Worm (Caenorhabditis elegans): ENCODE results near the gene C05C12.1.

Gene C05C12.1

ce11 chrIV:11285239-11285638, 31.4 kb downstream of the C05C12.1 start:
- TF ChIP-seq cebp-1 (GFP tag; IDR thresholded peaks at IDR 0.05): peak; percentile 51; the same call in 1 of the 2 replicates
- TF ChIP-seq cebp-1 (tag; optimal IDR thresholded peaks at IDR 0.05): peak; percentile 69
- no peak for TF ChIP-seq atf-7 (tag; optimal IDR thresholded peaks at IDR 0.05)
- no peak for TF ChIP-seq pbrm-1 (GFP tag; IDR thresholded peaks at IDR 0.05)

- TF ChIP-seq mcd-1 (GFP tag; IDR thresholded peaks at IDR 0.05) (no peak), ama-1 (optimal IDR thresholded peaks at IDR 0.05) (no peak), ama-1 (GFP tag; optimal IDR thresholded peaks at IDR 0.05) (no peak), hsf-1 (GFP tag; IDR thresholded peaks at IDR 0.05) (no peak)
Observed at ce11 chrIV:11286112-11286511, 32.3 kb downstream of the C05C12.1 start.

- no peak for TF ChIP-seq F39B2.1 (GFP tag; IDR thresholded peaks at IDR 0.05)
- TF ChIP-seq F57A8.1 (GFP tag; optimal IDR thresholded peaks at IDR 0.05): no peak
- TF ChIP-seq ceh-40 (GFP tag; IDR thresholded peaks at IDR 0.05): no peak
- TF ChIP-seq Y53G8AR.9 (GFP tag; conservative IDR thresholded peaks at IDR 0.05): no peak
- no peak for TF ChIP-seq chd-7 (tag; optimal IDR thresholded peaks at IDR 0.05)
- no peak for TF ChIP-seq ekl-4 (GFP tag; IDR thresholded peaks at IDR 0.05)
- TF ChIP-seq Y79H2A.3 (GFP tag; conservative IDR thresholded peaks at IDR 0.05): no peak
- no peak for TF ChIP-seq mxl-1 (tag; optimal IDR thresholded peaks at IDR 0.05)
- TF ChIP-seq atf-7 (tag; optimal IDR thresholded peaks at IDR 0.05): no peak
- TF ChIP-seq gei-17 (GFP tag; optimal IDR thresholded peaks at IDR 0.05): no peak
- no peak for TF ChIP-seq F33H1.4 (GFP tag; IDR thresholded peaks at IDR 0.05)
- TF ChIP-seq K12H6.12 (tag; optimal IDR thresholded peaks at IDR 0.05): no peak
- no peak for TF ChIP-seq ceh-91 (GFP tag; IDR thresholded peaks at IDR 0.05)
- TF ChIP-seq rec-8 (tag; optimal IDR thresholded peaks at IDR 0.05): no peak
- TF ChIP-seq snpc-4 (GFP tag; optimal IDR thresholded peaks at IDR 0.05): no peak
- TF ChIP-seq snpc-4 (tag; optimal IDR thresholded peaks at IDR 0.05): no peak
- no peak for TF ChIP-seq dox-1 (GFP tag; IDR thresholded peaks at IDR 0.05)
- TF ChIP-seq attf-6 (GFP tag; IDR thresholded peaks at IDR 0.05): no peak
- no peak for TF ChIP-seq B0261.1 (tag; optimal IDR thresholded peaks at IDR 0.05)
- no peak for TF ChIP-seq tbp1 (GFP tag; optimal IDR thresholded peaks at IDR 0.05)
- no peak for TF ChIP-seq egl-44 (GFP tag; IDR thresholded peaks at IDR 0.05)
Observed at ce11 chrIV:11287511-11287910, 33.7 kb downstream of the C05C12.1 start, which contains the start of gene F54D1.6. Gene F54D1.6, plus strand, starts transcription at chrIV:11287811.

DNA sequence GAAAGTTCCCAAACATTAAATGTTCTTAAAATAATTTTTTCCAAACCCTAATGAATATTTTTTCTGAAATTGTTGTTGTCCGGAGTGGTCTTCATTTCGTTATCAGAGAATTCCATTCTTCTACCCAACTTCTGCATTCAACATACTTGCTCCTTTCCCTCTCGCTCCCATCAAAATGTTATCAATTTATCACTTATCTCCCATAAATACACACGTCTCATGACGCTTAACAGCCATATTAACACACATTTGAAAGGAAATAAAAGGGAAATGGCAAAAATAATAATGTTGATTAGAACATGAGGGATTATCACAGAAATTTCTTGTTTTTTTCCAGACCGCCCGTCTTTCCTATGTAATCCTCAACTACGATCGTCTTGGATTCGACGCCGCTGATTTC, 35.2 kb downstream of the C05C12.1 start:
- no peak for TF ChIP-seq nhr-120 (GFP tag; IDR thresholded peaks at IDR 0.05)
- TF ChIP-seq nhr-80 (tag; optimal IDR thresholded peaks at IDR 0.05): peak; percentile 91
- no peak for TF ChIP-seq madf-8 (GFP tag; conservative IDR thresholded peaks at IDR 0.05)
- no peak for TF ChIP-seq sptf-2 (GFP tag; optimal IDR thresholded peaks at IDR 0.05)
- TF ChIP-seq aptf-3 (GFP tag; IDR thresholded peaks at IDR 0.05): no peak
- no peak for TF ChIP-seq mxl-1 (tag; optimal IDR thresholded peaks at IDR 0.05)
- TF ChIP-seq gei-17 (GFP tag; optimal IDR thresholded peaks at IDR 0.05): no peak
- TF ChIP-seq D2030.7 (GFP tag; IDR thresholded peaks at IDR 0.05): no peak
- peak; percentile 62 for TF ChIP-seq dox-1 (GFP tag; IDR thresholded peaks at IDR 0.05)
- TF ChIP-seq B0019.2 (GFP tag; conservative IDR thresholded peaks at IDR 0.05): no peak
- no peak for TF ChIP-seq snpc-4 (GFP tag; optimal IDR thresholded peaks at IDR 0.05)
- no peak for TF ChIP-seq snpc-4 (tag; optimal IDR thresholded peaks at IDR 0.05)
- no peak for TF ChIP-seq B0336.3 (GFP tag; IDR thresholded peaks at IDR 0.05)
- TF ChIP-seq ets-4 (GFP tag; optimal IDR thresholded peaks at IDR 0.05): peak; percentile 46
- peak; percentile 21 for TF ChIP-seq tbp1 (GFP tag; optimal IDR thresholded peaks at IDR 0.05)
- TF ChIP-seq ztf-3 (GFP tag; optimal IDR thresholded peaks at IDR 0.05): no peak
- TF ChIP-seq F57A8.1 (GFP tag; optimal IDR thresholded peaks at IDR 0.05): no peak
- no peak for TF ChIP-seq him-1 (tag; optimal IDR thresholded peaks at IDR 0.05)
- no peak for TF ChIP-seq cebp-1 (GFP tag; IDR thresholded peaks at IDR 0.05)
- peak; percentile 32 for TF ChIP-seq cebp-1 (tag; optimal IDR thresholded peaks at IDR 0.05)
- no peak for TF ChIP-seq lsl-1 (GFP tag; optimal IDR thresholded peaks at IDR 0.05)

Data from whole organism, young adult.